Fruit fly (Drosophila melanogaster): ENCODE results near the gene CG5139.

DNA sequence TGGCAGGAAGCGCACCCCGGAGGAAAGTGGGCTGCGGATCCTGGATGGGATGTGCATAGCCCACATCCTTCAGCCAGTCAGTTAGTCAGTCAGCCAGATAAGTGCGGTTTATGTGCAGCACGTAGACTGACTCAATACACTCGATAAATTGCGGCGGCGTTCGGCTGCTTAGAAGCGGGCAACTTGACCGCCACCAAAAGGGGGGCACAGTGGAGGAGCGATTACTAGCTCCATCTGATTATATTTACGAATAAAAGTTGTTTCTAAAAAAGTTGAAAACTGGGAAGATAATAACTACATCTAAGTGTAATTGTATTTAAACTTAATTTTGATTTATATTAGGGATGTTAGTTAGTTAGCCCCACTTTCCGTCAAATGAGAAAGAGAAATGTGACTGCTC is 3.4 kb upstream of the CG5139 start:
- TF ChIP-seq cic (GFP tag; optimal IDR thresholded peaks at IDR 0.05) (no peak), CG5204 (GFP tag; optimal IDR thresholded peaks at IDR 0.05) (no peak), CG7101 (tag; optimal IDR thresholded peaks at IDR 0.05) (no peak), pad (GFP tag; optimal IDR thresholded peaks at IDR 0.05) (no peak), Crg-1 (GFP tag; optimal IDR thresholded peaks at IDR 0.05) (no peak), CG1620 (GFP tag; optimal IDR thresholded peaks at IDR 0.05) (no peak)

Measured in whole organism, adult.